Fruit fly (Drosophila melanogaster): ENCODE measurements around the gene mRpL19.

The mRpL19 gene

DNA sequence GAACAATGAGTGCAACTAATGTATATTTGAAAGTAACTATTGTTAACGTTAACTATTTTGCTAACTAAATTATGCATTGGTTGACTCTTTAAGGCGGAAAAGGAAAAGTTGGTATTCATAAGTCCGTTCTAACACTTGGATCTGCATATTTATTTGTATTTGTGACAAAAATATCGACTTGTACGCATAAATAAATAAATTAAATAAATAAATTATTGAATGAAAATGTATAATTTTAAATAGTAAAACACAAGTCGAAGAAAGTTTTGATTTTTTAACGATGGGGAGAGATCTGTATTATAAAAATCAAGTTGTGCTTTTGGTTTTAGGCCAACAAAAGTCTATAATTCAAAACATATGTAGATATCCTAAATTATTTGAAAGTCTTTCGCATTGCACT is 6.3 kb upstream of the mRpL19 start, which contains the start of gene CG8036:
Gene CG8036 (plus strand): TSS at position 301 of the 400 bp plus-strand sequence.
- TF ChIP-seq noc (tag; optimal IDR thresholded peaks at IDR 0.05) = no peak

DNA sequence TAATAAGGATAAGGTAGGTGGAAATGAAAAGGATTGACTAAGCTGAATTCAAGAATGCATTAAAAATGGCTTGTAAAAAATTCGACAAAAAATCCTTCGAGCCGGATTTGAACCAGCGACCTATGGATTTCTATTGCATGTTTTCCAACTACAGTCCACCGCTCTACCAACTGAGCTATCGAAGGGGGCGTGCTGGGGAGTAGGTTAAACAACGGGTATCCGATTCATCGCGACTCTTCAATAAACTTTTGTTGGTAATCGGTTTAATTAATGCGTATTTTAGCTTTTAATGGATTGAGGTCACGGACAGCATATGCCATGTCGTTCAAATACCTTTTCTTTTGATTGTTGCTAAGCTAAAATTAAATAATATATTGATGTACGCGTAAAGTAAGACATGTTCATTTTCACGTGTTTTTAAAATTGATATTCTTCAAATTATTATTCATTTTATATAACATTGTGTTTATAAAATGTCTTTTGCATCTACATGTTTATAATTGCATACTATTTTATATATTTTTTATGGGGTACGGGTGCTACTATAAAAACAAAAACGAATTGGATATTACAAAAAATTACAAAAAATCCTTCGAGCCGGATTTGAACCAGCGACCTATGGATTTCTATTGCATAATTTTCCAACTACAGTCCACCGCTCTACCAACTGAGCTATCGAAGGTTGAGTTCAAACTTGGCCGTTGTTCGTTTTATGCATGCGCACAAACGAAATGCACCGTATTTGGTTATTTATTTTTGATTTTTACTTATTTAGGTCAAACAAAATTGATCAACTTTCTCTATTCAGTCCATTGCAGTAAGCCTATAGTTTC is 5.7 kb upstream of the mRpL19 start:
- TF ChIP-seq noc (tag; optimal IDR thresholded peaks at IDR 0.05) = peak; percentile 15

DNA sequence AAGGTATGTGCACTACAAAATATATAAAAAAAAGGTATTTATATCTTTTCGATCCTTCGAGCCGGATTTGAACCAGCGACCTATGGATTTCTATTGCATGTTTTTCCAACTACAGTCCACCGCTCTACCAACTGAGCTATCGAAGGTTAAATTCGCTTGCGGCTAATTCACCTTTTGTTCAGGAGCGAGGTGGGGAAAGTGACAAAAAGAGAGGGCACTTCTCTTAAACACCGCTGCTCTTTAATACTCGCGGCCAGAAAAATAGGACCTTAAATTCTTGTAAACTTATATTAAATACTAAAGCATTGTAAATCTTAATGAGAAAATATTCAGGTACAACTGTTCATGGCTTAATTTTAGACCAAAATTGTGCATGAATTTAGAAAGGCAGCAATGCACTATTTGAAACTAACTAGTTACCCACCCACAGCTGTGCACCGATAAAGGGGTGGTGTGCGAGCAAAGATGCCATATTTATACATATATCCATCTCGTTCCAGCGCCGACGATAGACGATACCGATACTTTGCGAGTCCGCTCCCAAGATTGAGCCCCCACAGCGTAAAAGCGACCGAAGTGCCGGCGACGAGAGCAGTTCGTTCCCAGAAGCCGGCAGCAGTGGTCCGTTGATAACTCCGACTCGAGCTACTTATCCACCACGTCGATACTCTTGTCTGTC is 4.7 kb upstream of the mRpL19 start:
- peak; percentile 98 for TF ChIP-seq noc (tag; optimal IDR thresholded peaks at IDR 0.05)

DNA sequence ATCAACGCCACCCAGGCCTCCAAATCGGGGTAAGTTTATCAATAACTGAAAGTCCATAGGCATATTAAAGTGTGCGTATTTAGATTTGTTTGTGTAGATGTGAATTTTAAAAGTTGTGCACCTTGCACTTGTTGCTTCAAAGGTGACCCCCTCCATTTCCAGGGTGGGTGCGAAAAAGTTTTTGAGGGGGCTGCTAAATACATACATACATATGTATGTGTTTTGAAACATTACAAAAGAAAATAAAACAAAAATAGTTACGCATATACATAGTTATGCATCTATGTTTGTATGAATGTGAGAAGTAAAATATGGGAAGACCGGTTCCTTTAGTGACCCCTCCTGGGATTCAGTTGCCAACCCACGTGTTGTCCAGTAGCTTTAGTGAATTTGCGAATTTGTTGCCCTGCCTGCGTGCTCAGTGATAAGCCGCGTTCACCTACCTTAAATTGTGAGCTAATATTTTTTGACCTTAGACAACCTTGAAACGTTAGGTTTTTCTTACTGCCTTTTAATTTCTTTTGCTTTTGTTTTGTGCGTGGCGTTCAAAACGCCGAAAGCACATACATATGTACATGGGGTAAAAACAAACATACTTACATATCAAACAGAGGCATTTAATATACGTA is 3.9 kb upstream of the mRpL19 start:
- no peak for TF ChIP-seq noc (tag; optimal IDR thresholded peaks at IDR 0.05)

DNA sequence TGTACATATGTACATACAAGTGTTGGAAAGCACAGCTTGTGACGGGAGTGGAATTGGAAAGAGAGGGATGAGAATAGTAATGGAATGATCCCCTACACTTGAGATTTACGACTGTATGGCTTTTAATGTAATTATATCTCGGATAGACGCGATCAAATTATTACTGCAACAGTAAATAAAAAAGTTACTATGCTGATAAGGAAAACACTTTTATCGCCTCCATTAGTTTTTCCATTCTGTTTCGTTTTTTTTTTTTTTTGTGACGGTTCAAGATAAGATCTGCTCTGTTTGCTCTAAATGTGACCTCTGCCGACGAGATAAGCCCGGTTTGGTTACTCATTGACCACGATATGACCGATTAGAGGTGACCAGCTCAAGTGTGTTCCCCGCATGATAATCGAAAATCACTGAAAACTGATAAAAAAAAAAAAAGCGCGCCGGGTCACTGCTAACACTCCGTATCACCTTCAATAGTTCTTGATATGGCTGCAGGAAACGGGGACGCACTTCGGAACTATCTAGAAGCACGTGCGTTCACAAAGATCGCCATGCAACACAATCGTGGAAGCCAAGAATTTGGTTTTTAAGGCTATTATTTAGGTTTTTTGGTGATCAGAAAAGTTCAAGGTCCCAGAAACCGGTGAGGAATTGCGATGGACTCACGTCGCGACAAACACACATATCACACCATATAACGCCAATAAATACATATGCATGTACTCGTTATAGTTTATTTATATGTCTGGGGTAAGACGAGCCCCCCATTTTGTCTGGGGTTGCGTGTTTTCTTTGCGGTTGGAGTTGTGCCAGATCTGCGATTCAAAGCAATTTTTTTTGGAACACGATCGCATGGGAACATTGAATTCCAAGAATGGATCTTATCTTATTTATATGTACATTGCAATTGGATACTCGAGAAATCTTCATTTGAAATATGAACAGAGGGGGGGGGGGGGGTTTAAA is 3.1 kb upstream of the mRpL19 start, which contains the start of gene p:
Gene p (minus strand): TSS at position 156 of the 963 bp plus-strand sequence.
- TF ChIP-seq noc (tag; optimal IDR thresholded peaks at IDR 0.05) = peak; percentile 56

DNA sequence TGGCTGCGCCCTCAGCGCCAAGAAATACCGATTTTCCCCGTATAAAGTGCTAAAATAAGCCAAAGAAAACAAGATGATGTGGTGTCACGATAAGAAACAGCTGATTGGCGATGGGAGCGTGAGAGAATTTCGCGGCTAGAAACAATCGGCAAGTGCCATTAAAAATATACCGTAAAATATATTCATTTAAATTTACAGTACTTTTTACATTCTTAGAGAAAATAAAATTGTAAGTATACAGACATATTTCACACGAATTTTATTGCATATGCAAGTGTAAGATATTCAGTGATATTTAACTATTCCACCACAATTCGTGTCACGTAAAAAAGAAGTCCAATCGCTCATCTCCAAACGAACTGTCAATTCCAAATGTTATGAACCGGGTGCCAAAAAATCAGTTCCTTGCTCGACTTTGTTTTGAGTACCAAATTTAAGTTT is 2.7 kb downstream of the mRpL19 start, which contains the start of the genes Unc50, CG11755 and CG8043:
Gene Unc50 (minus strand): TSS at position 54 of the 441 bp plus-strand sequence.
Gene CG11755 (plus strand): TSS at position 356 of the 441 bp plus-strand sequence.
Gene CG8043 (plus strand): TSS at position 356 of the 441 bp plus-strand sequence.
- TF ChIP-seq noc (tag; optimal IDR thresholded peaks at IDR 0.05) = peak; percentile 84

DNA sequence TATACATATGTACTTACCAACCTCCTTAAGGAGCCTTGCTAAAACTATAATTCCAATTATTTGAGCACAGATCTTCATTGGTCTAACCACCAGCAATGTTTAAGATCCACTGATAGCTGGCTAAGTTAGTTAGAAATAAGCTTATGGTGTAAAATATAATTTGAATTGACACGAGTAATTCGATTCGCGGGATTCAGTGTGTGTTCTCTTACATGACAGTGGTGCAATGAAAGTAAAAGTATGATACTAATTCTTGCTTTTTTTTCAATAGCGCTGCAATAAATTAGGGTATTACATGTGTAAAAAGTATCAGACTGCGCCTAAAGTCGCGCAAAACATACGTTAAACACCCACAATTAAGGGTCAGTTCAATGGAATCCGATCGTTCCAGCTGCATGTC is 6.0 kb downstream of the mRpL19 start, which contains the start of gene CG33325:
Gene CG33325 (minus strand): TSS at position 101 of the 400 bp plus-strand sequence.
- no peak for TF ChIP-seq noc (tag; optimal IDR thresholded peaks at IDR 0.05)

DNA sequence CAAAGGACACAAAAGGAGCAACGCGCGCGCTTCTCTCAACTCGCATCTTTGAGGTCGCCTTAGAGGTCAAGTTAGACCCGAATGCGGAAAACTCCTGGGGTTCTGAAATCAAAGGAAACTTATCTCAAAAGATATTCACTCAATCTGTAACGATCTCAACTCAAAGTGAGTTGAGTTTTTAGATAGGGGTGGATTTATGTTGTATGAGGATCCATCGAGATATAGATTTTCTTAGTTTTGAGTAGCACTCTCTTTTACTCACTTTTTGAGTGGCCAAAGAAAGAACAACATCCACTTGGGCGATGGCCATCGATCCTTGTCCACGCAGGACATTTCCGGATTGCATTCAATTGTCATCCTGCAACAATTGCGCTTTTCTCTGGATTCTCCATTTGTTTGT is 6.7 kb downstream of the mRpL19 start:
- TF ChIP-seq noc (tag; optimal IDR thresholded peaks at IDR 0.05) = no peak

DNA sequence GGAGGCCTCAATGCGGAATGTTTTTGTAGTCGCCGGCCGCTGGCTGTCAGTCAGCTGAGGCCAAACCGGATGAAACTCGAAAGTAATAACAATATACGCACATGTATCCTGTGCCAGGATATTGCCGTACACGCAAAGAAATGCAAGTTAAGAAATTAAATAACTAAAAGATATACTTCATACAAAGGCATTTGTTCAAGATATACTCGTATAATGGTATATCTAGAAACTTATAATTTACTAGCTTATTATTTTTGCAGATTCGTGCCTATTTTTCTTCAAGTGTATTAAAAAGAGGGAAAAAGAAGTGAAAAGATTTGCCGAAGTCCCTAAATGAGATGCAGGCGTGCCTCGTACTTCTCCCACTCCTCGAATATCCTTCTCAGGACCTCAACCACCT is 9.4 kb downstream of the mRpL19 start:
- TF ChIP-seq noc (tag; optimal IDR thresholded peaks at IDR 0.05) = no peak

DNA sequence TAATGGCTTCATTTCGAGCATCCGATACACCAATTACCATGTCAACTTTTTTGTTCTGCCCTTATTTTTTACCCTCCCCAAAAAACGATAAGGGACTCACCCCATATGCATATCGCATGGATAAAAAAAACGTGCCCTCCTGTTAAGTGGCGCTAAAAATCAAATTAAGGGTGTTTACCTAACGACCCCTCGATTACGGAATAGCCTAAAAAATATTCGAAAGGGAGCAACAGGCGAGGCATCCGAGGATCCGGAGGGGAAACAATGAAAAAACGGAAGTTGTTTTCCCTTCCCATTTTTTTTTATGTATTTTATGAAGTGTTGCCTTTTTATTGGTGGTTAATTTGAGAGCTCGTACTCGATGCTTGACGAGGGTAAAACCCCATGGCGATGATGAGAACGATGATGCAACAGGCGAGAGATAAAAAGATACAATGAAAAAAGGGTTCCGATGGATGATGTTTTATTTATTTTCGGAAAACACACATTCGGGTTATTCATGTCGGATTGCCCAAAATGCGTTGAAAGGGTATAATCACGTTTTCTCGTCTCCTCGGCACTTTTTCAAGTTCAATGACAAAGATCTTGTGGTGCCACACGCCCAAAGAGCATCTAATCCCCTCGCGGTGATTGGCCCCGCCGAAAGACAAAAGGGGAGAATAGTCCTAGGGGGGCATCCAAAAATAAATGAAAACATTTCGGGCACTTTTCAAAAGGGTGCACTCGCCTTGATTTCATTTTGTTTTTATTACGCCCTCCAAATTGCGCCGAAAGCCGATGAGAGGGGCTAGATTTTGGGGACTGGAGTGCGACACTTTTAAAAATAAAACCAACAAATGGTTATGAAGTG is 10.6 kb downstream of the mRpL19 start, which contains the start of gene CG44227:
Gene CG44227 (minus strand): TSS at position 849 of the 850 bp plus-strand sequence.
- no peak for TF ChIP-seq noc (tag; optimal IDR thresholded peaks at IDR 0.05)

DNA sequence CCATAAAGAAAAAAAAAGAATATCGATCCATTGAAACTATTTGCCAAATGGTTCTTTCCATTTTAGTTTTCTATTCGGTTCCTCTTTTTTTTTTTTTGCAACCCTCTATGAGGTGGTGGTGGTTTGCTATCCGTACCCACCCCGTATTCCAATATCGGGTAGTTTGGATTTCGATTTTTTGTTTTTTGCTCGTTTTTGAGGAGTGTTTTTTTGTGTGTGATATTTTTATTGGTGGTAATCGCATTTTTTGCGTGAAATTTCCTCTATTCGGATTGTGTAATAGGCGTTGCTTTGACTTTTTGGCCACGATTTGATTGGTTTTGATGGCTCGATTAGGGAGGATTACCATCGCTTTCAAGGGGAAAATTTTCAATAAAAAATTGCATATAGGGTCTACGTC is 12.5 kb downstream of the mRpL19 start:
- no peak for TF ChIP-seq noc (tag; optimal IDR thresholded peaks at IDR 0.05)

DNA sequence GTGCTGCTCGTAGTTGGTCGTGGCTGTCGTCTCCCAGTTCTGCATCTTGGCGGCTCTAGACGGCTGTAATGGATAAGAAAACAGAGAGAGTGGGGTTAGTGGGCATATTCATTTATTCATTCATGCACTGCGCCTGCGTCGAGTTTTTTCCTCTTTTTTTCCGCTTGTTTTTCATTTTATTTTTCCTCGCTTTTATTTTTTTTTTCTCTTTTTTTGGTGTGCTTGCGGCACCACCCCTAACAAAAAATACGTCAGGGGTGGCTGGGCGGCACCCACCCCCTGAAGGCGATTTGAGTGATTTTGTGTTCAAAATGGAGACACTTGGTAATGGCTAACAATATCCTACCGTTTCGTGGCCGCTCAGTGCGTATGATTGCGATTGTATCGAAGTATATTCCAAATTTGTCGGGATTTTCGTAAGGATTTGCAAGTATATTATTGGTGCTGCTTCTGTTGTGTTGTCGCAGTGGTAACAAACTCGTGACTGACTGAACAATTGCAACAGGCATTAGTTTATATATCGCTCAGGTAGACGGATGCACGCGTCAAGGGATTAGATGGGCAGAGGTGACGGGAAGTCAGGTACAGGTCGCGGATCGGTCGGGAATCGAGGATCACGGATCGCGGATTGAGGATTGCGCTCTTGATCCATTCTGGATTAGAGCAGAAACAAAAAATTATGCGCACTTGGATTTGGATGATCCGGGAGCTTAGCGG is 20.4 kb downstream of the mRpL19 start:
- TF ChIP-seq noc (tag; optimal IDR thresholded peaks at IDR 0.05) = no peak

DNA sequence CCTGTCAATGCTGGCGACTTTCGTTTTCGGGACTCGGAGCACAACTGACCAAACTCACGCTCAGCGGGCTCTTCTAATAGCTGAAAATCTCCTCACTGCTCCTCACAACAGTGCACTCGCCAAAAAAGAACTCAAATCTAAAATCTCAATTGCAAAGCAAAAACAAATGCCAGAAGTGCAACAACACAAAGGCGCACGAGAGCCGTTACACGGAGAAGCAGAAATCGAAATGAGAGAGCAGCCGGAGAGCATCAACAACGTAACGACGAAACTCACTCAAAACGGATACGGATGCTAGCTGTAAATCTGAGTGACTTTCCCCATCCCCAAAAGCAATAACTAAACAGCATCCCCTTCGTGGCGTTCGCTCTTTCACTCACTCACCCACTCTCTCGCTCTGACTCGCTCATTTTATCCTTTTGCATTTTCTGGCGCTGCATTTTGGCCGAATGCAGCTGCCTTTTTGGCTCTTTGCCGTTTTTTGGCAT is 23.9 kb downstream of the mRpL19 start, which contains the start of gene hb:
Gene hb (minus strand): TSS at position 51 of the 488 bp plus-strand sequence.
- no peak for TF ChIP-seq noc (tag; optimal IDR thresholded peaks at IDR 0.05)
